Fruit fly (Drosophila melanogaster) whole organism, adult: ENCODE data around the gene CG10730.
A peak's percentile ranks its signal among the peaks of the same experiment; 100 is the strongest.

Source experiments
- CG11617 ChIP-seq: fragments of 200-800 bp; sonication (Bioruptor generic); optimal IDR thresholded peaks from 2 replicates; lab custom pipeline; 2017; ENCODE audit warnings: mild to moderate bottlenecking, missing biosample characterization, missing genetic modification reagents, missing genetic modification characterization
- CG12768 ChIP-seq: fragments of 200-800 bp; sonication (Bioruptor generic); optimal IDR thresholded peaks from 2 replicates; lab custom pipeline; 2017; ENCODE audit warnings: missing biosample characterization, missing genetic modification characterization, mild to moderate bottlenecking, moderate library complexity, missing genetic modification reagents
- CG14711 ChIP-seq: fragments of 200-800 bp; sonication (Bioruptor generic); optimal IDR thresholded peaks from 2 replicates; lab custom pipeline; 2018; ENCODE audit warnings: missing biosample characterization, mild to moderate bottlenecking, missing genetic modification characterization, moderate library complexity
- CG1620 ChIP-seq: fragments of 200-800 bp; sonication (Bioruptor generic); optimal IDR thresholded peaks from 2 replicates; lab custom pipeline; 2016; ENCODE audit warnings: missing biosample characterization, missing genetic modification characterization
- CG33017 ChIP-seq: fragments of 200-800 bp; sonication (Bioruptor generic); optimal IDR thresholded peaks from 2 replicates; lab custom pipeline; 2018; ENCODE audit warnings: missing biosample characterization, mild to moderate bottlenecking, missing genetic modification characterization, moderate library complexity
- CG5204 ChIP-seq: fragments of 200-800 bp; sonication (Bioruptor generic); optimal IDR thresholded peaks from 2 replicates; lab custom pipeline; 2016; ENCODE audit warnings: missing biosample characterization, missing genetic modification characterization
- CG7045 ChIP-seq: fragments of 200-800 bp; sonication (Bioruptor generic); optimal IDR thresholded peaks from 2 replicates; lab custom pipeline; 2017; ENCODE audit warnings: missing biosample characterization, mild to moderate bottlenecking, missing genetic modification characterization
- CG7101 ChIP-seq: fragments of 200-800 bp; sonication (Bioruptor generic); optimal IDR thresholded peaks from 2 replicates; lab custom pipeline; 2018; ENCODE audit warnings: missing biosample characterization, mild to moderate bottlenecking, missing genetic modification characterization, moderate library complexity
- Clk ChIP-seq: fragments of 200-800 bp; sonication (Bioruptor generic); optimal IDR thresholded peaks from 2 replicates; lab custom pipeline; 2017; ENCODE audit warnings: missing biosample characterization, missing genetic modification characterization
- Crg-1 ChIP-seq: fragments of 200-800 bp; sonication (Bioruptor generic); optimal IDR thresholded peaks from 2 replicates; lab custom pipeline; 2016; ENCODE audit warnings: missing biosample characterization, missing genetic modification characterization
- Hr96 ChIP-seq: fragments of 200-800 bp; sonication (Bioruptor generic); optimal IDR thresholded peaks from 2 replicates; lab custom pipeline; 2016; ENCODE audit warnings: missing biosample characterization, missing genetic modification characterization
- Mnt ChIP-seq: fragments of 200-800 bp; sonication (Bioruptor generic); optimal IDR thresholded peaks from 2 replicates; lab custom pipeline; 2016; ENCODE audit warnings: missing biosample characterization, mild to moderate bottlenecking, missing genetic modification characterization
- bab1 ChIP-seq: fragments of 200-800 bp; sonication (Bioruptor generic); optimal IDR thresholded peaks from 3 replicates; lab custom pipeline; 2019; ENCODE audit warnings: missing biosample characterization, mild to moderate bottlenecking, missing genetic modification characterization, moderate library complexity
- cic ChIP-seq: fragments of 200-800 bp; sonication (Bioruptor generic); optimal IDR thresholded peaks from 2 replicates; lab custom pipeline; 2017; ENCODE audit warnings: missing biosample characterization, mild to moderate bottlenecking, missing genetic modification characterization, moderate library complexity
- cnc ChIP-seq, 2 experiments: fragments of >200 bp; optimal IDR thresholded peaks; 2 replicates each; lab custom pipeline; 2017
- kay ChIP-seq: fragments of 200-800 bp; sonication (Bioruptor generic); peaks from one replicate; lab custom pipeline; 2016; ENCODE audit warnings: missing biosample characterization, missing genetic modification characterization, borderline replicate concordance
- ovo ChIP-seq: fragments of 200-800 bp; sonication (Bioruptor generic); optimal IDR thresholded peaks from 2 replicates; lab custom pipeline; 2016; ENCODE audit warnings: missing biosample characterization, missing genetic modification characterization
- pad ChIP-seq: fragments of 200-800 bp; sonication (Bioruptor generic); optimal IDR thresholded peaks from 3 replicates; lab custom pipeline; 2017; ENCODE audit warnings: missing biosample characterization, missing genetic modification characterization, mild to moderate bottlenecking, moderate library complexity, missing genetic modification reagents
- tj ChIP-seq: fragments of 200-800 bp; sonication (Bioruptor generic); optimal IDR thresholded peaks from 3 replicates; lab custom pipeline; 2017; ENCODE audit warnings: missing biosample characterization, mild to moderate bottlenecking, missing genetic modification characterization, moderate library complexity
- toe ChIP-seq: fragments of 200-800 bp; sonication (Bioruptor generic); optimal IDR thresholded peaks from 2 replicates; lab custom pipeline; 2016; ENCODE audit warnings: missing biosample characterization, missing genetic modification characterization

Gene CG10730

DNA sequence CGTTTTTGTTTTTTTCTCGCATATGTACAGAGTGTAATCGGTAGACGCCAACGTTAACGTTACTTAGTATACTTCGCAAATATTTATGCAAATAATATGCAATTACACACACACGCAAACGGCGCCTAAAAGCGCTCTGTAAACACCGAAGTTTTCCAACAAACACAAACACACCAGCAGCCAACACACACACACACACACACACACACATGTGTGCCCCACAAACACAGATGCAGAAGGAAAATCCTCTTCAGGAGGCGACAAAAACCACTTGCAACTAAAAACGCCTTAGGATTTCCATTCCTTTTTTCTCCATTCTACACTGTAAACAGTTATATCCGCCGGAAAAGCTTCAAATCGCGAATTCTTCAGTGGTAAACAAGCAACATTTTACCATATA, 14.6 kb downstream of the CG10730 start:
- TF ChIP-seq Crg-1 (GFP tag; lab: Kevin White, UChicago) = no peak
- no peak for TF ChIP-seq CG5204
- TF ChIP-seq CG12768 (GFP tag; lab: Kevin White, UChicago) = no peak
- TF ChIP-seq CG7101 = no peak
- TF ChIP-seq CG14711 (tag; lab: Kevin White, UChicago) = no peak
- TF ChIP-seq CG11617 = no peak
- TF ChIP-seq Hr96 (GFP tag; lab: Kevin White, UChicago) = no peak
- no peak for TF ChIP-seq bab1 (GFP tag; lab: Kevin White, UChicago)
- no peak for TF ChIP-seq Mnt
- TF ChIP-seq CG33017 (tag; lab: Kevin White, UChicago) = no peak
- no peak for TF ChIP-seq tj (GFP tag; lab: Kevin White, UChicago)
- no peak for TF ChIP-seq pad (GFP tag; lab: Kevin White, UChicago)
- TF ChIP-seq cnc (optimal IDR thresholded peaks at IDR 0.05; lab: Kevin White, UChicago) = no peak

DNA sequence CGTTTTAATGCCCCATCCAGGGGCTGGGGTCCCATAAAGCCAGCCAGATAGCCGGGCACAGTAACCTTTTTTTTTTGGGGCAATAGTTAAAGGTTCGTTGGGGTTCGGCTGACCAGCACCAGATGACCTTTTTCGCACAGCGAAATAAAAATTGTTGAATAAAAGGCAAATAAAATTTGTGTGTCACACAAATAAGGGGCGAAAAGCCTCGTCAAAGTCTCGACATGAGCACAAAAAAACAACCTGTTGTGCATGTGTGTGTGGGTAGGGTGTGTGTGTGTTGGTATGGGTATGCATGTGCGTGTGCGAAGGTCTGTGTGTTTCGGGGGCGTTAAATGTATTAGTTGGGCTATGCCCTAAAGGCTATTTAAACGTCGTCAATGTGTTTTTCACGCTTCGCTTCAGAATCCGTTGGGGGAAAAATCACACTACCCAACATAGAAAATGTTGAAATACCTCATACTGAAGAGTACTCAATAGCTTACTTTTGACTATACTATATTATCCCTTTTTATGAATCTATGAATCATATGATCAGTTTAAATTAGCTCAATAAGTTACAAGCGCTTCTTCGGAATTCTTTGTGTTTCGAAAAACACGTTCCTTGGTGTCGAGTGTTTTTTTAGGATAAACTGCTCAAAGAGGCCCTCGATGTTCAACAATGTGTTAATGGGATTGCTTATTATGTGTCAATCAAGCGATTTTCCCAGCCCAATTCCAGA, 20.7 kb downstream of the CG10730 start:
- TF ChIP-seq CG12768 (GFP tag; lab: Kevin White, UChicago) (no peak), CG5204 (no peak), kay (GFP tag; lab: Kevin White, UChicago) (no peak)

DNA sequence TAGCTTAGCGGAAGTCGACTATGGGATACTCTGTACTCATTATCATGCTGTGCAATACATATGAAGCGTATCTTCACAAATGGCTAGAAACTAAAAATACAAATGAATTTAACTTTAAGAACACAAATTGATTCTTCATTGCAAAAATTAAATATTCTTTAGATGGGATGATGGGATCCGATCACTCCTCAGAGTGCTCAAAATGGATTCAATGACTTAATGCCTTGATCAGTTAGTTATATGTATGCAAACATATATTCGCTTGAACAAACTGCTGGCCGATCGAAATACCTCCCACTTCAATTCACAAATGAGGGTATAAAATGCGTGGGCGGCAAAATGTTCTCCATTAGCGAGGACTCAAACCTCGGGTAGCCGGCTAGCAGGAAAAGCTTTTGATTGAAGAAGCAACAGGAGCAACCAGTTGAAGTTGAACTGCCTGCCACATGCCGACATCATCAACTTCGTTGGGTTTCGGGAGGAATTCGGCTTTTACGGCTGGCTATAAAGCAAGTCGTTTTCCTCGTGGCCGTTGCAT, 44.5 kb downstream of the CG10730 start, which contains the start of gene sNPF:
sNPF (plus strand) TSS at position 534 of the 538 bp plus-strand sequence.
- TF ChIP-seq CG5204 = peak; percentile 54
- TF ChIP-seq kay (GFP tag; lab: Kevin White, UChicago) = no peak
- peak; percentile 42 for TF ChIP-seq CG7045
- TF ChIP-seq pad (GFP tag; lab: Kevin White, UChicago) = no peak
- peak; percentile 7 for TF ChIP-seq CG11617
- TF ChIP-seq CG12768 (GFP tag; lab: Kevin White, UChicago) = no peak
- TF ChIP-seq CG1620 (GFP tag; lab: Kevin White, UChicago) = no peak
- peak; percentile 45 for TF ChIP-seq toe (GFP tag; lab: Kevin White, UChicago)
- no peak for TF ChIP-seq bab1 (GFP tag; lab: Kevin White, UChicago)
- peak; percentile 59 for TF ChIP-seq CG33017 (tag; lab: Kevin White, UChicago)
- no peak for TF ChIP-seq tj (GFP tag; lab: Kevin White, UChicago)
- TF ChIP-seq Clk (GFP tag; lab: Kevin White, UChicago) = no peak
- no peak for TF ChIP-seq ovo
- peak; percentile 8 for TF ChIP-seq Hr96 (GFP tag; lab: Kevin White, UChicago)
- TF ChIP-seq Mnt = no peak
- TF ChIP-seq CG14711 (tag; lab: Kevin White, UChicago) = no peak
- TF ChIP-seq cic (GFP tag; lab: Kevin White, UChicago) = peak; percentile 10
- no peak for TF ChIP-seq Crg-1 (GFP tag; lab: Kevin White, UChicago)
- no peak for TF ChIP-seq cnc (optimal IDR thresholded peaks at IDR 0.05; lab: Kevin White, UChicago)
- TF ChIP-seq CG7101 = peak; percentile 10

DNA sequence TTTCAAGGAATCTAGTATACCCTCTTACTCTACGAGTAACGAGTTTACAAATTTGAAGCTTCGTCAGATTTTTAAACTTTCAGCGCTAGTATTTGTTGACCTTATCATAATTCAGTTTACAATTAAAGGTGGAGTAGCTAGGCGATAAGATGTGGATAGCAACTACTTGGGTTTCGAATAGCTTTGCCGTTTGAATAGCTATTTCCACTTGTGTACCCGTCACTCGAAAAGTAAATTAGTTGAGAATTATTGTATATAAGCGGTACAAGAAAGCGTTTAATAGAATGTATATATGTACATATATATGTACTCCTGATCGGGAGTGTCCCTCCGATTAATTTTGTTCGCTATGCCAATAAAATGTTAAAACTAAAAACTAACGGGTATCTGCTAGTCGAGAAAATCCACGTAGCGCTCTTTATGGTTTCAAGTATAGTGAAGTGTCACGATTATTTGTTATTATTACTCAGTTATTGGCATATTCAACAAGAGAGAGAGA, 45.6 kb downstream of the CG10730 start:
- peak; percentile 25 for TF ChIP-seq kay (GFP tag; lab: Kevin White, UChicago)
- no peak for TF ChIP-seq CG12768 (GFP tag; lab: Kevin White, UChicago)

DNA sequence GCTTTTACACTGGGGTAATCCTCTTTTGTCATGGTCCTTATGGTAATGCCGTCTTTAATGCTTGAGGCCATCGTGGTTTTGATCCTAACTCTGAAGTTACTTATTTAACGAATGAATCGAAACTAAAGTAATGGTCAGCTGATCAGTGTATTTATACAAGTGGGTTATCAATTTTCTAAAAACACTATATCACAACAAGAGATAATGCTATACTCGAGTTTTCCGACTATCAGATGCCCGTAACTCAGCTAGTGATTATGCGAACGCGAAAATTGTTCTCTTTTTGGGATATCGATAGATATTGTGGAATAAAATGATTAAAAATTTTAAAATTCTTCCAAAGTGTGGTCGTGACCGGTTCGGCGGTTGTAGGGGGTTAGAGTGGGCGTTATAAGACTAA, 46.3 kb downstream of the CG10730 start, which contains the start of gene AANATL3:
AANATL3 (minus strand) TSS at position 101 of the 400 bp plus-strand sequence.
- TF ChIP-seq CG12768 (GFP tag; lab: Kevin White, UChicago) (no peak), CG7101 (no peak), tj (GFP tag; lab: Kevin White, UChicago) (no peak), Clk (GFP tag; lab: Kevin White, UChicago) (no peak), CG33017 (tag; lab: Kevin White, UChicago) (no peak), CG14711 (tag; lab: Kevin White, UChicago) (no peak), cic (GFP tag; lab: Kevin White, UChicago) (no peak), Crg-1 (GFP tag; lab: Kevin White, UChicago) (no peak), kay (GFP tag; lab: Kevin White, UChicago) (no peak), toe (GFP tag; lab: Kevin White, UChicago) (no peak), ovo (no peak), CG11617 (no peak), bab1 (GFP tag; lab: Kevin White, UChicago) (no peak), Mnt (no peak), cnc (optimal IDR thresholded peaks at IDR 0.05; lab: Kevin White, UChicago) (no peak), Hr96 (GFP tag; lab: Kevin White, UChicago) (no peak), CG5204 (no peak), CG1620 (GFP tag; lab: Kevin White, UChicago) (no peak), pad (GFP tag; lab: Kevin White, UChicago) (no peak)

DNA sequence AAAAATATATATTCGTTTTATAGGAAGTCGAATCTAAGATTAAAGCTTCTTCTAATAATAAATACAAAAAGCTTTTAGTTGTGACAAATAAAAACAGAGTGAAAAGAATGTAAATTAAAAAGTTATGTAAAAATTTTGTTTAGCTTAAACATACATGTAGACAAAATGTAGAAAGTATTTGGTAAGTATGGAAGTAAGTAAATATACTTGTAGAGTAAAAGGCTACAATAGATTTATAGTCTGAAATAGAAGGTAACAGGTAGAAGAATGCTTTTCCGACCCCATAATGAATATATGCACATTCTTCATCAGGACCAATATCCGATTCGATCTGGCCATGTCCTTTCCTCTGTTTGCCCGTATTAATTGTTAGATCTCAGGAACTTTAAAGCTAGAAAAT, 47.7 kb downstream of the CG10730 start:
- TF ChIP-seq CG14711 (tag; lab: Kevin White, UChicago) (no peak), CG5204 (no peak), cic (GFP tag; lab: Kevin White, UChicago) (no peak), ovo (no peak)
